Fruit fly (Drosophila melanogaster): ENCODE measurements around the gene CG9396.

CG9396 gene

dm6 chr3R:9573812-9574587 is 2.6 kb upstream of the CG9396 start, which contains the start of gene CG9399 (continued):
- peak; percentile 98 for TF ChIP-seq Hsf (GFP tag; optimal IDR thresholded peaks at IDR 0.05)
- no peak for TF ChIP-seq br (optimal IDR thresholded peaks at IDR 0.05)
- TF ChIP-seq insv (GFP tag; optimal IDR thresholded peaks at IDR 0.05) = peak in 1 of 2 experiments; percentile 78
- peak; percentile 94 to 96 for TF ChIP-seq chif (GFP tag; optimal IDR thresholded peaks at IDR 0.05)
- peak; percentile 65 for TF ChIP-seq grn (GFP tag; optimal IDR thresholded peaks at IDR 0.05)
- peak; percentile 98 for TF ChIP-seq B-H1 (GFP tag; IDR thresholded peaks at IDR 0.05)
- TF ChIP-seq Max (GFP tag; optimal IDR thresholded peaks at IDR 0.05) = peak; percentile 97
- peak; percentile 86 for TF ChIP-seq crc (GFP tag; optimal IDR thresholded peaks at IDR 0.05)
- peak; percentile 44 for TF ChIP-seq bbx (GFP tag; IDR thresholded peaks at IDR 0.05; ENCODE audit: partially characterized antibody)
- peak; percentile 86 for TF ChIP-seq da (GFP tag; optimal IDR thresholded peaks at IDR 0.05)
- TF ChIP-seq Sin3A (optimal IDR thresholded peaks at IDR 0.05) = no peak
- TF ChIP-seq zen2 (GFP tag; IDR thresholded peaks at IDR 0.05; ENCODE audit: partially characterized antibody) = no peak
- TF ChIP-seq CG15601 (tag; optimal IDR thresholded peaks at IDR 0.05) = peak; percentile 96
- peak; percentile 95 for TF ChIP-seq CG12299 (tag; optimal IDR thresholded peaks at IDR 0.05)
- peak; percentile 96 for TF ChIP-seq CG18599 (GFP tag; optimal IDR thresholded peaks at IDR 0.05)
- peak; percentile 81 for TF ChIP-seq D19B (GFP tag; optimal IDR thresholded peaks at IDR 0.05)
- peak; percentile 95 for TF ChIP-seq Six4 (GFP tag; optimal IDR thresholded peaks at IDR 0.05)
- TF ChIP-seq crp (GFP tag; optimal IDR thresholded peaks at IDR 0.05) = peak; percentile 41 to 83
- TF ChIP-seq tx (GFP tag; optimal IDR thresholded peaks at IDR 0.05) = peak; percentile 90
- peak; percentile 99 for TF ChIP-seq Xrp1 (GFP tag; IDR thresholded peaks at IDR 0.05)
- TF ChIP-seq HLH3B (GFP tag; IDR thresholded peaks at IDR 0.05) = peak; percentile 98
- TF ChIP-seq CoRest (tag; optimal IDR thresholded peaks at IDR 0.05) = peak; percentile 98
- TF ChIP-seq CG12659 (GFP tag; optimal IDR thresholded peaks at IDR 0.05) = peak; percentile 99
- 0 out of 3 replicates have a peak, but pooled peaks have one; percentile 48 for TF ChIP-seq CG14860 (GFP tag; IDR thresholded peaks at IDR 0.05; ENCODE audit: partially characterized antibody)
- TF ChIP-seq Poxn (GFP tag; IDR thresholded peaks at IDR 0.05) = peak; percentile 91
- peak; percentile 94 for TF ChIP-seq kay (GFP tag; optimal IDR thresholded peaks at IDR 0.05)
- TF ChIP-seq CG10565 (GFP tag; optimal IDR thresholded peaks at IDR 0.05) = peak; percentile 81
- peak; percentile 86 for TF ChIP-seq CG4707 (GFP tag; optimal IDR thresholded peaks at IDR 0.05)
- no peak for TF ChIP-seq CG7963 (GFP tag; IDR thresholded peaks at IDR 0.05; ENCODE audit: partially characterized antibody)
- TF ChIP-seq Hmx (GFP tag; optimal IDR thresholded peaks at IDR 0.05) = peak; percentile 88
- TF ChIP-seq ara (GFP tag; IDR thresholded peaks at IDR 0.05) = peak; percentile 98
- TF ChIP-seq ato (GFP tag; IDR thresholded peaks at IDR 0.05; ENCODE audit: partially characterized antibody) = no peak
- 0 out of 2 replicates have a peak, but pooled peaks have one; percentile 33 for TF ChIP-seq sna (GFP tag; IDR thresholded peaks at IDR 0.05; ENCODE audit: partially characterized antibody)
- peak; percentile 95 for TF ChIP-seq croc (GFP tag; conservative IDR thresholded peaks at IDR 0.05)
- peak; percentile 97 for TF ChIP-seq CG4424 (GFP tag; optimal IDR thresholded peaks at IDR 0.05)
- peak; percentile 97 for TF ChIP-seq CG7372 (GFP tag; IDR thresholded peaks at IDR 0.05)
- peak; percentile 97 for TF ChIP-seq CG10654 (GFP tag; optimal IDR thresholded peaks at IDR 0.05)
- peak; percentile 85 for TF ChIP-seq dan (GFP tag; IDR thresholded peaks at IDR 0.05)
- TF ChIP-seq CG3726 (GFP tag; IDR thresholded peaks at IDR 0.05) = peak; percentile 97
- peak; percentile 84 for TF ChIP-seq repo (GFP tag; optimal IDR thresholded peaks at IDR 0.05)
- peak; percentile 83 for TF ChIP-seq Mes4 (GFP tag; optimal IDR thresholded peaks at IDR 0.05)
- TF ChIP-seq ranshi (GFP tag; IDR thresholded peaks at IDR 0.05) = peak; percentile 98
- TF ChIP-seq CG6791 (GFP tag; IDR thresholded peaks at IDR 0.05; ENCODE audit: partially characterized antibody) = peak; percentile 42; the same call in 1 of the 3 replicates
- TF ChIP-seq CG32767 (GFP tag; IDR thresholded peaks at IDR 0.05) = peak; percentile 97
- TF ChIP-seq CG12219 (GFP tag; optimal IDR thresholded peaks at IDR 0.05) = peak; percentile 90
- TF ChIP-seq wdn (GFP tag; IDR thresholded peaks at IDR 0.05) = peak; percentile 92
- TF ChIP-seq ssp (GFP tag; IDR thresholded peaks at IDR 0.05) = peak; percentile 93
- peak; percentile 76 for TF ChIP-seq eyg (GFP tag; optimal IDR thresholded peaks at IDR 0.05)
- peak; percentile 94 for TF ChIP-seq Spps (tag; optimal IDR thresholded peaks at IDR 0.05)

Data from whole organism, embryonic.